Fruit fly (Drosophila melanogaster) whole organism: Measurements from ENCODE around the gene CG17104.

Experiments
- CG8478 ChIP-seq: fragments of >200 bp; optimal IDR thresholded peaks from 2 replicates; lab custom pipeline; 2018; ENCODE audit warnings: inconsistent platforms
- pan ChIP-seq: fragments of >200 bp; optimal IDR thresholded peaks from 2 replicates; lab custom pipeline; 2017
- psq ChIP-seq: fragments of >200 bp; optimal IDR thresholded peaks from 2 replicates; lab custom pipeline; 2017
- usp ChIP-seq: fragments of >200 bp; optimal IDR thresholded peaks from 2 replicates; lab custom pipeline; 2017; ENCODE audit warnings: missing biosample characterization, missing genetic modification characterization, mixed read lengths

DNA sequence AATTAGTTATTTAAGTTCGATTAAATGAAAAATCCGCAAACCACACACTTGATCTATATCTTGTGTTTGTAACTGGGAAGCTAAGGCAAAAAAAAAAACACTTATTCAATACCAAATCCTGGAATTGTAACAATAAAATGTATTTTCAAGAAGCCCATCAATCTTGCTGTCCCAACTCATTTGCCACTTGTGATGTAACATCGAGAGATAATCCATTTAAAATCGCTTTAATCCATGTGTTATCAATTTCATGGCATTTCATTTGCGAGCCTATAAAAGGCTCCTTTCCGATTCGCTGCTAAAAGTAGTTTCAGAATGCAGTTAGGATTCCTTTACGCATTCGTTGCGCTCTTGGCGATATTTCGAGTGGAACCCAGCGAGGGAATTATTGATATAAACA lies 37.4 kb upstream of the CG17104 start, which contains the start of gene CG31872:
- TF ChIP-seq CG8478 (lab: Kevin White, UChicago) (no peak), pan (lab: Kevin White, UChicago) (no peak), usp (GFP tag; lab: Kevin White, UChicago) (no peak), psq (lab: Kevin White, UChicago) (no peak)
